Worm (Caenorhabditis elegans): ENCODE data around the gene T10B5.10.

- TF ChIP-seq nhr-11 (tag; optimal IDR thresholded peaks at IDR 0.05): no peak
- TF ChIP-seq zag-1 (tag; optimal IDR thresholded peaks at IDR 0.05): no peak
- no peak for TF ChIP-seq D1046.2 (GFP tag; IDR thresholded peaks at IDR 0.05)
- TF ChIP-seq nhr-77 (tag; optimal IDR thresholded peaks at IDR 0.05): no peak
- no peak for TF ChIP-seq nhr-25 (tag; optimal IDR thresholded peaks at IDR 0.05; ENCODE audit: borderline replicate concordance, insufficient read depth)
- no peak for TF ChIP-seq lin-15B (tag; optimal IDR thresholded peaks at IDR 0.05)
- TF ChIP-seq F49E8.2 (tag; optimal IDR thresholded peaks at IDR 0.05; ENCODE audit: borderline replicate concordance): no peak
- TF ChIP-seq dpl-1 (GFP tag; optimal IDR thresholded peaks at IDR 0.05): no peak
- no peak for TF ChIP-seq unc-62 (GFP tag; optimal IDR thresholded peaks at IDR 0.05 in 1 of 2)
- no peak for TF ChIP-seq unc-62 (tag; optimal IDR thresholded peaks at IDR 0.05)
- no peak for TF ChIP-seq mep-1 (tag; optimal IDR thresholded peaks at IDR 0.05)
- TF ChIP-seq madf-9 (GFP tag; conservative IDR thresholded peaks at IDR 0.05): no peak
- TF ChIP-seq pqm-1 (tag; optimal IDR thresholded peaks at IDR 0.05): no peak
- no peak for TF ChIP-seq aha-1 (tag)
- no peak for TF ChIP-seq jun-1 (tag; optimal IDR thresholded peaks at IDR 0.05)
These were observed 18.8 kb upstream of the T10B5.10 start for ce11 chrV:1874827-1875226.

Data from whole organism, L4 larva.